Worm (Caenorhabditis elegans) whole organism, mixed stage, embryonic: ENCODE data around the gene akt-1.

Source experiments
- M03D4.4 ChIP-seq: sonication (generic microtip); optimal IDR thresholded peaks from 2 replicates; lab custom pipeline; 2017; ENCODE audit warnings: mild to moderate bottlenecking, missing genetic modification characterization, missing compliant biosample characterization
- blmp-1 ChIP-seq: fragments of 150-350 bp; optimal IDR thresholded peaks from 2 replicates; lab custom pipeline; 2014; ENCODE audit warnings: missing biosample characterization, missing genetic modification characterization
- ceh-39 ChIP-seq: fragments of 150-350 bp; optimal IDR thresholded peaks from 2 replicates; lab custom pipeline; 2014; ENCODE audit warnings: missing biosample characterization, missing genetic modification characterization
- ceh-43 ChIP-seq: fragments of 200-800 bp; sonication (Bioruptor generic); optimal IDR thresholded peaks from 2 replicates; lab custom pipeline; 2018; ENCODE audit warnings: mild to moderate bottlenecking, missing genetic modification characterization, moderate library complexity, missing compliant biosample characterization
- ces-1 ChIP-seq: fragments of 150-350 bp; optimal IDR thresholded peaks from 2 replicates; lab custom pipeline; 2014; ENCODE audit warnings: missing biosample characterization, missing genetic modification reagents, missing genetic modification characterization
- elt-1 ChIP-seq: sonication (generic microtip); optimal IDR thresholded peaks from 2 replicates; lab custom pipeline; 2017; ENCODE audit warnings: missing genetic modification characterization, mild to moderate bottlenecking, missing compliant biosample characterization, antibody characterized with exemption, moderate library complexity, borderline replicate concordance; ENCODE audit not compliant: insufficient read depth
- elt-3 ChIP-seq: fragments of 150-350 bp; optimal IDR thresholded peaks from 2 replicates; lab custom pipeline; 2014; ENCODE audit warnings: missing biosample characterization, missing genetic modification characterization
- ham-2 ChIP-seq: fragments of 200-800 bp; sonication (Bioruptor generic); optimal IDR thresholded peaks from 2 replicates; lab custom pipeline; 2018; ENCODE audit warnings: mild to moderate bottlenecking, missing genetic modification characterization, missing compliant biosample characterization
- lin-13 ChIP-seq: fragments of 150-350 bp; optimal IDR thresholded peaks from 2 replicates; lab custom pipeline; 2014; ENCODE audit warnings: missing biosample characterization, missing genetic modification characterization
- lsy-2 ChIP-seq: fragments of 150-350 bp; optimal IDR thresholded peaks from 2 replicates; lab custom pipeline; 2014; ENCODE audit warnings: missing biosample characterization, missing genetic modification characterization
- mab-5 ChIP-seq: fragments of 150-350 bp; optimal IDR thresholded peaks from 2 replicates; lab custom pipeline; 2014; ENCODE audit warnings: missing biosample characterization, missing genetic modification characterization
- mep-1 ChIP-seq: fragments of 150-350 bp; optimal IDR thresholded peaks from 2 replicates; lab custom pipeline; 2017; ENCODE audit warnings: missing biosample characterization, missing genetic modification reagents, missing genetic modification characterization, inconsistent platforms
- mls-2 ChIP-seq: sonication (generic microtip); optimal IDR thresholded peaks from 2 replicates; lab custom pipeline; 2016; ENCODE audit warnings: mild to moderate bottlenecking, missing genetic modification characterization, moderate library complexity, missing compliant biosample characterization
- nhr-12 ChIP-seq: fragments of 150-350 bp; optimal IDR thresholded peaks from 2 replicates; lab custom pipeline; 2014; ENCODE audit warnings: missing biosample characterization, missing genetic modification characterization
- nhr-2 ChIP-seq: fragments of 150-350 bp; optimal IDR thresholded peaks from 2 replicates; lab custom pipeline; 2014; ENCODE audit warnings: missing biosample characterization, missing genetic modification characterization
- nhr-237 ChIP-seq: fragments of 150-350 bp; optimal IDR thresholded peaks from 2 replicates; lab custom pipeline; 2014; ENCODE audit warnings: missing biosample characterization, missing genetic modification characterization
- nhr-28 ChIP-seq: fragments of 150-350 bp; optimal IDR thresholded peaks from 2 replicates; lab custom pipeline; 2014; ENCODE audit warnings: missing biosample characterization, missing genetic modification characterization
- nhr-76 ChIP-seq: sonication (generic microtip); optimal IDR thresholded peaks from 2 replicates; lab custom pipeline; 2017; ENCODE audit warnings: missing biosample characterization, missing genetic modification characterization
- pha-4 ChIP-seq: fragments of 150-350 bp; optimal IDR thresholded peaks from 2 replicates; lab custom pipeline; 2018; ENCODE audit warnings: missing biosample characterization, missing genetic modification reagents, missing genetic modification characterization
- snpc-4 ChIP-seq: fragments of 150-350 bp; optimal IDR thresholded peaks from 2 replicates; lab custom pipeline; 2014; ENCODE audit warnings: missing biosample characterization, missing genetic modification characterization
- sptf-1 ChIP-seq: sonication (generic microtip); optimal IDR thresholded peaks from 2 replicates; lab custom pipeline; 2017; ENCODE audit warnings: mild to moderate bottlenecking, missing genetic modification characterization, moderate library complexity, missing compliant biosample characterization
- tbx-8 ChIP-seq: fragments of 200-800 bp; sonication (Bioruptor generic); optimal IDR thresholded peaks from 2 replicates; lab custom pipeline; 2018; ENCODE audit warnings: mild to moderate bottlenecking, missing genetic modification characterization, moderate library complexity, missing compliant biosample characterization
- unc-39 ChIP-seq: fragments of 150-350 bp; optimal IDR thresholded peaks from 2 replicates; lab custom pipeline; 2014; ENCODE audit warnings: missing biosample characterization, missing genetic modification characterization
- zip-8 ChIP-seq: fragments of 150-350 bp; optimal IDR thresholded peaks from 2 replicates; lab custom pipeline; 2014; ENCODE audit warnings: missing biosample characterization, missing genetic modification characterization
- ztf-11 ChIP-seq: fragments of 150-350 bp; optimal IDR thresholded peaks from 2 replicates; lab custom pipeline; 2014; ENCODE audit warnings: missing biosample characterization, missing genetic modification characterization

Gene akt-1

DNA sequence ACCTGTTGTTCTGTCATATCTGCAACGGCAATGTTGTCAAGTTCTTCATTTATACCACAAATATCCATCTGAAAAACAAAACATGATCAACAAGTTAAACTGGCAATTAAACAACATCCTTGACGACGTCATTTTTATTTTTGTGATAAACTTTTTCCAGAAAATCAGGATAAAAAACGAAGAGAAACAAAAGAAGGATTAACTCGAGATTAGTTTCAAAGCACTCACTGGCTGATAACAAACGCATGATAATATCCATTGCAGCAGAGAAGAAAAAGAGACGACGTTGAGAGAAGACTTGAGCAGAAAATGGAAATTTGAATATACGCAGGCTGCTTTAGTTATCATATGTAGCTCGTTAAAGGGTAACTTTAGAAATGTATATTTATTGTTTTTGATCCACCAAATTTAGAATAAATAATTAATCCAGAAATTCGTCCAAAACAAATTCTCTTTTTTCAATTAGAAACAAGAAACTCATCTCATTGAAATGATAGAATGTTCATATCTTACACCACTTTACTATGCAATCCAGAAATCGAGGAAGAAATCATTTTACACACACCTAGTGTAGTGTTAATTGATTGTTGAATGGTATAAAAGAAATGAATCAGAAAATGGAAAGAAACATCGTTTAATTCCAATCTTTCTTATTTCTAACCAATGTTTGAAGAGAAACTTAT is 7.4 kb upstream of the akt-1 start, which contains the start of the genes C12D8.21 and col-148:
Gene C12D8.21, minus strand, starts transcription at position 68 of the 683 bp plus-strand sequence.
Gene col-148, plus strand, starts transcription at position 633 of the 683 bp plus-strand sequence.
- no peak for TF ChIP-seq nhr-28
- no peak for TF ChIP-seq ztf-11 (tag; lab: Kevin White, UChicago)
- no peak for TF ChIP-seq nhr-12 (tag; lab: Kevin White, UChicago)
- TF ChIP-seq nhr-2 = no peak
- TF ChIP-seq pha-4 (tag; lab: Kevin White, UChicago) = no peak
- TF ChIP-seq, all 35 proteins: peak for 0

DNA sequence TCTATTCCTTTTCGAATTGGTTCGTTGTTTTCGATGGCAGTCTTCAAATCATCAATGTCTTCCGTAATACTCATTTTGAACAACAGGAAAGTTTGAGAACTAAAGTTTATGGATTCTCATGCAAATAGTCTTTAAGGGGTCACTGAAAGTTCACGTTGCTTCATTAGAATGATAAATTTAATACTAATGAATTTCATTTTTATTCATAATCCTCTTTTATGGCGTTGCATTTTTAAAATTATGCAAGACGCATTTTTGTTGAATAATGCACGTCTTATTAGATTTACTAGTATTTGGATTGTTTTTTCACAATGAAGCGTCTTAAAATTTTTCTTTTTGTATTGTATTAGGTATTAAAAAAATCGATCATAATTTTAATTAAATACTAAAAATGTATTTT is 5.6 kb upstream of the akt-1 start, which contains the start of gene C12D8.9:
Gene C12D8.9, minus strand, starts transcription at position 101 of the 400 bp plus-strand sequence.
- no peak for TF ChIP-seq mls-2 (tag; lab: Kevin White, UChicago)
- no peak for TF ChIP-seq elt-3 (tag; lab: Kevin White, UChicago)
- TF ChIP-seq tbx-8 = no peak
- TF ChIP-seq ceh-39 (tag; lab: Kevin White, UChicago) = no peak
- TF ChIP-seq blmp-1 = no peak
- TF ChIP-seq ztf-11 (tag; lab: Kevin White, UChicago) = no peak
- no peak for TF ChIP-seq nhr-237 (tag; lab: Kevin White, UChicago)
- no peak for TF ChIP-seq pha-4 (tag; lab: Kevin White, UChicago)
- no peak for TF ChIP-seq nhr-76 (tag; lab: Kevin White, UChicago)
- TF ChIP-seq ham-2 (GFP tag; lab: Kevin White, UChicago) = no peak
- TF ChIP-seq ceh-43 (GFP tag; lab: Kevin White, UChicago) = no peak
- TF ChIP-seq snpc-4 (tag; lab: Kevin White, UChicago) = no peak
- TF ChIP-seq elt-1 (tag; lab: Kevin White, UChicago) = no peak
- no peak for TF ChIP-seq mep-1 (tag; lab: Kevin White, UChicago)
- no peak for TF ChIP-seq nhr-12 (tag; lab: Kevin White, UChicago)
- no peak for TF ChIP-seq unc-39 (tag; lab: Kevin White, UChicago)
- TF ChIP-seq ces-1 = no peak

DNA sequence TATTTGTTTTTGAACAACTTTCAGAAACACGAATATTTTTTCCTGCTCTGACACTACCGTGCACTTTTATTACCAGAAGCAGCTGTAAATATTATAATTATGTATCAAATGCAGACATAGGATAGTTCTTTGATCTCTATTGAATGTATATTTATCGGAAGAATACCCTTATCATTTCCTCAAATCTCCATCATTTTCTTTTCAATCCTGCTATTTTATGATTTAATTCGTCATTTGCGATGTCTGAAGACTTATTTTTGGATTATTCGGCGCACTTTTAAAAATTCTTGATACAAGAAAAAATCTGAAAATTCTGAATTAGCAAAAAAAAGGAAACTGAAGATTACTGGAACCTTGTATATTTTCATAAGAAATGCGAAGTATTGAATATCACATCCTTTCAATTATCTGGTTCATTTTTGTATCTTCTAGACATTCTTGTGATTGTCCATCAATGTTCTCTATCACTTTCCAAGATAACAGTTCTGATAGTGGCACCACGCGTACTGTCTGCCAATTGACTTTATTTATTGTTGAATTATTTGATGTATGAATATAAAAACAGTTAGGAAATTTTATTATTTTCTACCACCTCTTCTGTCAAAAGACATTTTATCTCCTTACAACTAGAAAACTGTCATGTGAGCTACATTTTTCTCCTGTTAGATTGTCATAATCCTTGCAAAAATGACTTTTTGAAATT is 4.5 kb upstream of the akt-1 start:
- TF ChIP-seq nhr-2 (no peak), mls-2 (tag; lab: Kevin White, UChicago) (no peak), ceh-39 (tag; lab: Kevin White, UChicago) (no peak), elt-1 (tag; lab: Kevin White, UChicago) (peak; percentile 54)

DNA sequence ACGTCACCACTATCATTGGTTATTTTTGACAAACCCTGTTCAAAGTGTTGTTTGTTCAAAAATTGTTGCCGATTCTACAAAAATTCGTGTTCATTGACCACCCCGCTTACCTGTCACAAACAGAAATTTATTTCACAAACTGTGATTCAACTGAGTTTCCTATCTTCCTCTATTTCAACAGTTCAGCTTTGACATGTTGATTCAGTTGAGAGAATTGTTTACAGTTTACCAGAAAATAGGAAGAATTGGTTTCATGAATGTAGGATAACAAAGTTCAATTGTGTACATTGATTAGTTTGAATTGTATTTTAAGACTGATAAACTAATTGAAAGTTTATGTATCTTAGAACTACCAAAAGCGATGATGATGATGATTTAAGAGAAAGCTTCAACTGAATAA is 3.1 kb upstream of the akt-1 start:
- TF ChIP-seq tbx-8 = no peak
- TF ChIP-seq mab-5 (tag; lab: Kevin White, UChicago) = no peak
- no peak for TF ChIP-seq zip-8 (tag; lab: Kevin White, UChicago)
- TF ChIP-seq mls-2 (tag; lab: Kevin White, UChicago) = no peak
- no peak for TF ChIP-seq unc-39 (tag; lab: Kevin White, UChicago)
- TF ChIP-seq sptf-1 = no peak
- no peak for TF ChIP-seq nhr-2
- TF ChIP-seq elt-3 (tag; lab: Kevin White, UChicago) = no peak
- no peak for TF ChIP-seq lsy-2
- no peak for TF ChIP-seq M03D4.4
- TF ChIP-seq mep-1 (tag; lab: Kevin White, UChicago) = no peak
- no peak for TF ChIP-seq blmp-1
- TF ChIP-seq ztf-11 (tag; lab: Kevin White, UChicago) = no peak

DNA sequence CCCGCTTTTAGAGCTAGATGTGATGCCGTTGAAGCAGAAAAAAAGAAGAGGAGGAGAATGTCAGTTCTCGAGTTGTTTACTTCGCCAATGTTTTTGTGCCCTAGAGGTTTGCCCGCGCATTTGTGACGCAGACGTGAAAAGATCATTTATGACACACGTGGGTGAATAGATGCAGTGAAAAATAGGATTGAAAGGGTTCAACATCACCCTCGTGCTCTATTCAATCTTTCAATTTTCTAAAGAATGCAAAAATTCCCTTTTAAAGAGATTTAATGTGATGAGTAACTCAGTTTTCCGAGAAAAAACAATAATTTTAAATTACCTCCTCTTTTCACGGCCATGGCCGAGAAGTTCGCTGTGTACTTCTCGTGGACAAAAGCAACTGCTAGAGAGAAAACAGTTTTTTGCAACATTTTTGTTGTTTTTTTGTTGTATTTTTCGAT is 2.2 kb upstream of the akt-1 start:
- TF ChIP-seq ces-1 (peak; percentile 2), lin-13 (tag; lab: Kevin White, UChicago) (no peak)

DNA sequence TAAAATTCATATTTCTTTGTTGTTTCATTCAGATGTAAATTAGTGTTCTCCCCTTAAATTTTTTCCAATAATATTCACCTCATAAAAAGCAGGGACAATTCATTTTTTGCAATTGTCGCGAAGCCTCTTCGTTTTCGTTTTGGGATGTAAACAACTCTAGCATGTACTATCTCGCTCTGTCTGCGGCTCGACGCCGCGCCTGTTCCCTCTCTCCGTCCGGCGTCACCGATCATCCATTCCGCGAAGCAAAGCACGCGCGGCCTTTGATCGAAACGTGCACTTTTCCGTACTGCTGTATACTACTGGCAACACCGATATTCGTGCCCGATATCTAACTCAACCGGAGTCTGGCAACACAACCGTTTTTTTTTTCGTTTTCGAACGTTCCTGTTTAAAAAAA is 1.7 kb upstream of the akt-1 start:
- TF ChIP-seq pha-4 (tag; lab: Kevin White, UChicago) (peak; percentile 75), unc-39 (tag; lab: Kevin White, UChicago) (no peak)
